Worm (Caenorhabditis elegans): Measurements from ENCODE around the gene sem-5.

sem-5 gene

DNA sequence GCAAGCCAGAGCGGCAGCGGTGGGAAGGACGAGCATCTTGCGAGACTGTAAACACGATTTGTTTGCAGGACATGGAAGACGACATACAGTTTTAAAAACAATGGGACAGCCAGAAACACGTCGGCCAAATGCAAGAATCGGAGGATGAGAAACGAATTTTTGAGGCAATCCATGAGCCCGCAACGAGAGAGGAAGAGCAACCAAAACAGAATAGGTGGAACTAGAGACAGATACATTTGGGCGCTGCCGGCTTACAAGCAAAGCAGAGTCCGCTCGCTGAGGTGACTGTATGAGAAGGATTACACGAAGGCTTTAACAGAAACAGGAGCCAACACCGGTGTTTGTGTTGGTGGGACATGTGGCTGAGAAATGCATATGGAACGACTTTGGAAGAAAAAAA lies 33.0 kb upstream of the sem-5 start:
- TF ChIP-seq dmd-9 (GFP tag; IDR thresholded peaks at IDR 0.05) (no peak), unc-62 (GFP tag; optimal IDR thresholded peaks at IDR 0.05 in 1 of 2) (peak in 1 of 2 experiments; percentile 92), unc-62 (tag; optimal IDR thresholded peaks at IDR 0.05) (no peak), nhr-42 (GFP tag; IDR thresholded peaks at IDR 0.05) (no peak), F26F4.8 (GFP tag; conservative IDR thresholded peaks at IDR 0.05) (no peak), ztf-11 (tag; optimal IDR thresholded peaks at IDR 0.05) (no peak)

DNA sequence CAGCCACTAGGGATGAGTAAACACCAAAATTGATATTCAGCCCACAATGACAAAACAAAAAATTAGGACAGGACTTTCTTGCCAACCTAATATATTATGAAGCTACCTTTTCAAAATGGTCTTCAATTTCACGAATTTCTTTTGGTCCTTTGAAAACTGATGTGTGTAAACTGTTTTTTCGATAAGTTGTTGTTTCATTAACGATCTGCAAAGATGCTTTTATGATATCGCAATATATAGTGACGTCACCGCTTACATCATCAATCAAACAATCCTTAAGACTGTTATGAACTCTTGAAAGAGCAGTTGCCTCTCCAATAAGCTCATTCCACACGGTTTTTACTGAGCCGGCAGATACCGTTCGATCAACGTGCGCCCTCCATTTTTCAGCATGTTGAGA lies 30.6 kb upstream of the sem-5 start:
- TF ChIP-seq hlh-30 (tag; optimal IDR thresholded peaks at IDR 0.05; ENCODE audit: insufficient read depth) (no peak), aha-1 (tag) (peak; percentile 83)

DNA sequence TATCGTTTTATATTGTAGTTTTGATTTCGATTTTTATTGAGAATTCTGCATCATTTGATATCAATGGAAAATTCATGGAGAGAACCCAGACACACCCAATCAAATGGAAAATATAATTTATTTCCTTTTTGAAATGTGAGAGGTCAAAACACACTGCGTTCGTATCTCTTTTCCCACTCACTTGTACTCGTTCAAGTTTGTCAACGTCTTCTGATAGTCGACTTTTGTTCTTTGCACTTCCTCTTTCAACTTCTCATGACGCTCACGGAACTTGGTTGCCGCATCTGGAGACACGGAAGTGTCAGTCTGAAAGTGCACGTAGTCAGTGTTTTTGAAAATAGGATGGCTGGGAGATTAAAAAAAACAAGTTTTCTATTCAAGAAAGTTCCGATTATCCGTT lies 28.8 kb upstream of the sem-5 start:
- TF ChIP-seq dmd-6 (GFP tag; IDR thresholded peaks at IDR 0.05) (peak; percentile 54; the same call in 1 of the 2 replicates), mdl-1 (tag; optimal IDR thresholded peaks at IDR 0.05) (peak in 1 of 2 experiments; percentile 50), aha-1 (tag) (peak; percentile 52), saeg-2 (GFP tag; IDR thresholded peaks at IDR 0.05) (no peak), nhr-25 (tag; optimal IDR thresholded peaks at IDR 0.05; ENCODE audit: borderline replicate concordance, insufficient read depth) (peak; percentile 35), ceh-82 (tag; optimal IDR thresholded peaks at IDR 0.05) (no peak), arid-1 (GFP tag; conservative IDR thresholded peaks at IDR 0.05) (no peak), fos-1 (tag; optimal IDR thresholded peaks at IDR 0.05) (no peak), dve-1 (tag; optimal IDR thresholded peaks at IDR 0.05; ENCODE audit: insufficient read depth) (no peak), nhr-77 (tag; optimal IDR thresholded peaks at IDR 0.05) (no peak), lin-39 (tag; optimal IDR thresholded peaks at IDR 0.05) (no peak), unc-39 (tag; optimal IDR thresholded peaks at IDR 0.05) (no peak), nhr-28 (tag; optimal IDR thresholded peaks at IDR 0.05) (no peak), nhr-10 (tag; optimal IDR thresholded peaks at IDR 0.05) (peak; percentile 76), ZK337.2 (GFP tag; IDR thresholded peaks at IDR 0.05) (no peak), hlh-30 (tag; optimal IDR thresholded peaks at IDR 0.05; ENCODE audit: insufficient read depth) (peak; percentile 20), zip-2 (tag; optimal IDR thresholded peaks at IDR 0.05) (no peak), zfp-3 (GFP tag; conservative IDR thresholded peaks at IDR 0.05) (no peak), nhr-76 (tag; optimal IDR thresholded peaks at IDR 0.05) (peak; percentile 45), nhr-6 (tag; optimal IDR thresholded peaks at IDR 0.05) (no peak), F44E2.7 (GFP tag; IDR thresholded peaks at IDR 0.05) (no peak), nhr-48 (tag; optimal IDR thresholded peaks at IDR 0.05) (peak; percentile 60), F37D6.2 (tag; optimal IDR thresholded peaks at IDR 0.05) (no peak), mep-1 (tag; optimal IDR thresholded peaks at IDR 0.05) (peak; percentile 21), D1046.2 (GFP tag; IDR thresholded peaks at IDR 0.05) (no peak), F10B5.3 (tag; optimal IDR thresholded peaks at IDR 0.05) (no peak), hlh-11 (tag; optimal IDR thresholded peaks at IDR 0.05) (peak; percentile 36), set-16 (GFP tag; IDR thresholded peaks at IDR 0.05) (no peak)

DNA sequence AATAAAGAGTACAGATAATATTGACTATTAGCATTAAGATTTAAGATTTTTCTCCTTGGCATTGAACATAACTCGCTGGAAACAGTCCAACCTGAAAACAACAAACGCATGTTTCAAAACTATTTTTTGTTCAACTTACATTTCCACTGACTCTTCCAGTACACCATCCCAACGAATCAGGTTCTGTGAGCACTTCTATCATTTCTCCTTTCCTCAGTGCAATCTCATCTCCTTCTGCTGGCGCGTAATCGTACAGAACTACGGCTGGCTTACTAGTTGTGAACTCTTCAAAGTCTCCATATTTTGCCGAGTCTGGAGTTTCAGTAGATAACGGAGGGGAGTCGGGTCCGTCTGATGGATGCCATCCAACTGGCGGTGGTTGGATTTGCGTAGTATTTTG lies 27.6 kb upstream of the sem-5 start:
- TF ChIP-seq nhr-25 (tag; optimal IDR thresholded peaks at IDR 0.05; ENCODE audit: borderline replicate concordance, insufficient read depth) (peak; percentile 60), ctbp-1 (GFP tag; IDR thresholded peaks at IDR 0.05) (0 out of 2 replicates have a peak, but pooled peaks have one; percentile 13), lim-7 (GFP tag; IDR thresholded peaks at IDR 0.05) (0 out of 2 replicates have a peak, but pooled peaks have one; percentile 46), pha-4 (GFP tag; IDR thresholded peaks at IDR 0.05) (no peak), pha-4 (tag; optimal IDR thresholded peaks at IDR 0.05) (no peak), nhr-28 (tag; optimal IDR thresholded peaks at IDR 0.05) (no peak), ceh-32 (tag; optimal IDR thresholded peaks at IDR 0.05; ENCODE audit: poor library complexity) (no peak), nhr-41 (GFP tag; IDR thresholded peaks at IDR 0.05) (no peak), T26A8.4 (GFP tag; IDR thresholded peaks at IDR 0.05) (peak; percentile 73), skn-1 (tag; optimal IDR thresholded peaks at IDR 0.05) (no peak), dve-1 (tag; optimal IDR thresholded peaks at IDR 0.05; ENCODE audit: insufficient read depth) (no peak), aha-1 (tag) (peak; percentile 52), dmd-6 (GFP tag; IDR thresholded peaks at IDR 0.05) (0 out of 2 replicates have a peak, but pooled peaks have one; percentile 10)
